Worm (Caenorhabditis elegans) whole organism, early embryonic: Measurements from ENCODE around the gene crb-1.

Experiments
- B0310.2 ChIP-seq: sonication (generic microtip); optimal IDR thresholded peaks from 2 replicates; lab custom pipeline; 2016; ENCODE audit warnings: mild to moderate bottlenecking, missing genetic modification characterization, missing compliant biosample characterization
- F13C5.2 ChIP-seq: sonication (generic microtip); optimal IDR thresholded peaks from 2 replicates; lab custom pipeline; 2017; ENCODE audit warnings: mild to moderate bottlenecking, missing genetic modification characterization, inconsistent platforms, missing compliant biosample characterization
- aly-1 ChIP-seq: sonication (generic microtip); optimal IDR thresholded peaks from 2 replicates; lab custom pipeline; 2016; ENCODE audit warnings: missing genetic modification characterization, missing compliant biosample characterization
- ama-1 ChIP-seq: fragments of 150-350 bp; optimal IDR thresholded peaks from 2 replicates; lab custom pipeline; 2014
- ceh-13 ChIP-seq: fragments of 200-800 bp; sonication (Bioruptor generic); optimal IDR thresholded peaks from 2 replicates; lab custom pipeline; 2018; ENCODE audit warnings: mild to moderate bottlenecking, missing genetic modification characterization, missing compliant biosample characterization
- ceh-36 ChIP-seq: sonication (generic microtip); optimal IDR thresholded peaks from 2 replicates; lab custom pipeline; 2016; ENCODE audit warnings: missing genetic modification characterization, inconsistent platforms, missing compliant biosample characterization
- ets-7 ChIP-seq: sonication (generic microtip); optimal IDR thresholded peaks from 2 replicates; lab custom pipeline; 2016; ENCODE audit warnings: missing genotype, missing genetic modification characterization, missing compliant biosample characterization
- flt-1 ChIP-seq: fragments of 200-800 bp; sonication (Bioruptor generic); IDR thresholded peaks from 2 replicates; pipeline ENCODE4 v1.3.6; 2022; ENCODE audit warnings: missing genetic modification characterization, missing compliant biosample characterization
- hmbx-1 ChIP-seq: sonication (generic microtip); optimal IDR thresholded peaks from 2 replicates; lab custom pipeline; 2016; ENCODE audit warnings: mild to moderate bottlenecking, missing genetic modification characterization, missing compliant biosample characterization
- hmg-4 ChIP-seq: fragments of 200-800 bp; sonication (Bioruptor generic); optimal IDR thresholded peaks from 2 replicates; lab custom pipeline; 2018; ENCODE audit warnings: mild to moderate bottlenecking, missing genetic modification characterization, missing compliant biosample characterization
- hnd-1 ChIP-seq: sonication (generic microtip); optimal IDR thresholded peaks from 2 replicates; lab custom pipeline; 2016; ENCODE audit warnings: missing genetic modification characterization, missing compliant biosample characterization
- pes-1 ChIP-seq: fragments of 200-800 bp; sonication (Bioruptor generic); IDR thresholded peaks from 2 replicates; pipeline ENCODE4 v1.3.6; 2022; ENCODE audit warnings: missing genetic modification reagents, missing genetic modification characterization, missing compliant biosample characterization
- scrt-1 ChIP-seq: fragments of 200-800 bp; sonication (Bioruptor generic); IDR thresholded peaks from 2 replicates; pipeline ENCODE4 v1.3.6; 2022; ENCODE audit warnings: missing genetic modification characterization, missing compliant biosample characterization
- sea-1 ChIP-seq: fragments of 200-800 bp; sonication (Bioruptor generic); conservative IDR thresholded peaks from 2 replicates; pipeline ENCODE4 v1.3.6; 2022; ENCODE audit warnings: missing genetic modification characterization, missing compliant biosample characterization
- tbx-11 ChIP-seq: fragments of 200-800 bp; sonication (Bioruptor generic); IDR thresholded peaks from 2 replicates; pipeline ENCODE4 v1.3.6; 2022; ENCODE audit warnings: missing genetic modification characterization, missing compliant biosample characterization
- tbx-37 ChIP-seq: fragments of 200-800 bp; sonication (Bioruptor generic); conservative IDR thresholded peaks from 2 replicates; pipeline ENCODE4 v1.3.6; 2022; ENCODE audit warnings: missing genetic modification reagents, missing genetic modification characterization, missing compliant biosample characterization
- tra-4 ChIP-seq: sonication (generic microtip); optimal IDR thresholded peaks from 2 replicates; lab custom pipeline; 2017; ENCODE audit warnings: missing genetic modification characterization, missing compliant biosample characterization

crb-1 gene

ce11 chrX:17438386-17438785, 24.6 kb upstream of the crb-1 start, which contains the start of gene C36E6.8:
C36E6.8 (plus strand) TSS chrX:17438686.
- TF ChIP-seq B0310.2 (tag; lab: Kevin White, UChicago) (no peak), hnd-1 (tag; lab: Kevin White, UChicago) (no peak), hmg-4 (GFP tag; lab: Kevin White, UChicago) (no peak), ets-7 (tag; lab: Kevin White, UChicago) (no peak), tbx-37 (no peak), hmbx-1 (tag; lab: Kevin White, UChicago) (no peak), sea-1 (no peak), flt-1 (GFP tag; lab: Robert Waterston, UW) (no peak), ceh-36 (no peak), pes-1 (no peak), scrt-1 (no peak), F13C5.2 (tag; lab: Kevin White, UChicago) (no peak)

ce11 chrX:17434234-17434633, 20.4 kb upstream of the crb-1 start, which contains the start of gene fubl-3:
fubl-3 (plus strand) TSS chrX:17434445.
- TF ChIP-seq tbx-37 (0 out of 2 replicates have a peak, but pooled peaks have one; percentile 7), hmg-4 (GFP tag; lab: Kevin White, UChicago) (no peak)

ce11 chrX:17428803-17429202, 15.0 kb upstream of the crb-1 start, which contains the start of gene pbo-6:
pbo-6 (plus strand) TSS chrX:17429042.
- TF ChIP-seq scrt-1: no peak
- TF ChIP-seq tbx-11 (GFP tag; lab: Robert Waterston, UW): no peak
- no peak for TF ChIP-seq F13C5.2 (tag; lab: Kevin White, UChicago)
- no peak for TF ChIP-seq ceh-36
- no peak for TF ChIP-seq aly-1 (tag; lab: Kevin White, UChicago)
- no peak for TF ChIP-seq hnd-1 (tag; lab: Kevin White, UChicago)
- no peak for TF ChIP-seq tbx-37

DNA sequence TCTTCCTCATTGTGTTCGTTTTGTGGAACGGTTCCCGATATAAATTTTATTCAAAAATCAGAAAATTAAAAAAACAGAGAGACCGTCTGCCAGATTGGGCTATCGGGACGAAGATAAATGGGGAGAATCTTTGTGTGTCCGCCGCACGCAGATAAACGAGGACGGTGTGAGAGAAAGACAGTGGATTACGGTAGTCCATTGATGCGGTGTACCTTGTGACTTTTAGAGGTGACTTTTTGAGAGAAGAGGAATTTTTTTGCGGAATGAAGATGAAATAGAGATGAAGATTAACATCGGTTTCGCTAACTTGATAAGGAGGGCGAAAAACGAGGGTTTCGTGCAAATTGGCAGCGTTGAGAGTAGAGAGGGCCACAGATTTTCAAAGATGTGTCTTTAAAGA, 14.0 kb upstream of the crb-1 start:
- TF ChIP-seq hmbx-1 (tag; lab: Kevin White, UChicago) (no peak), pes-1 (no peak), aly-1 (tag; lab: Kevin White, UChicago) (no peak), hnd-1 (tag; lab: Kevin White, UChicago) (no peak)

DNA sequence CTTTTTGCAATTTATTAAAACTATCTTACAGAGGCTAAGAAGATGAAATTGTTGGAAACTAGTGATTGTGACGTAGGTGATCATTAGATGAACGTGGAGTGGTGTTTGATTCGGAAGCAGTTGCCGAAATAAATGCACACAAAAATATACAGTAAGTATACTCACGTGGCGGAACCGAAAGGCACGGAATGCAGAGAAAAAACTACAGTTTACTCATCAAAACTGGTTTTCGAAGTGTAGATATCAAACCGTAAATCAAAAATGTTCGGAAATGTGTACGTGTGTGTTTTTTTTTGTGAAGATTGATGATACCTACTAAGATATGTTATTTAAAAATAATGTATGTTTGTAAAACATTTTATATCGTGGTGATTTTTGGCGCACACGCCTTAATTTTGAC, 12.9 kb upstream of the crb-1 start:
- TF ChIP-seq flt-1 (GFP tag; lab: Robert Waterston, UW): no peak
- TF ChIP-seq tra-4 (tag; lab: Kevin White, UChicago): no peak
- no peak for TF ChIP-seq scrt-1
- TF ChIP-seq B0310.2 (tag; lab: Kevin White, UChicago): no peak
- TF ChIP-seq F13C5.2 (tag; lab: Kevin White, UChicago): no peak
- TF ChIP-seq hmbx-1 (tag; lab: Kevin White, UChicago): no peak

DNA sequence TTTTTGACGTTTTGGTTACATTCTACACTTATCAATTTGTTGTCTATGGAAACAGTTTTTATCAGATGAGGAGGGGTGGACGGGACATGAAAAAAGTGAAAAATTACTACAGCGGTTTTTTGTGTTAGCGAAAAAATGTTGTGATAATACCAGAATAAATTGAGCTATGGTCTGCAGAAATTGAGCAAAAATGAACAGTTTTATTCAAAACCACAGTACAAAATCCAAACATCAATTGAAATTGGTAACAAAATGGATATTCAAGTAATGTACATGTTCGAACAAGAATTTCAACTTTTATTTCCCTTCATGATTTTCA, 10.7 kb upstream of the crb-1 start:
- TF ChIP-seq ama-1 (no peak), scrt-1 (no peak), ets-7 (tag; lab: Kevin White, UChicago) (no peak), pes-1 (no peak), flt-1 (GFP tag; lab: Robert Waterston, UW) (no peak), hmg-4 (GFP tag; lab: Kevin White, UChicago) (no peak), hmbx-1 (tag; lab: Kevin White, UChicago) (no peak), hnd-1 (tag; lab: Kevin White, UChicago) (no peak), ceh-36 (no peak)

- TF ChIP-seq ama-1 (no peak), ceh-13 (no peak), hmg-4 (GFP tag; lab: Kevin White, UChicago) (no peak), tbx-11 (GFP tag; lab: Robert Waterston, UW) (no peak), flt-1 (GFP tag; lab: Robert Waterston, UW) (no peak), tbx-37 (no peak), sea-1 (no peak), F13C5.2 (tag; lab: Kevin White, UChicago) (no peak), aly-1 (tag; lab: Kevin White, UChicago) (no peak), pes-1 (no peak), hmbx-1 (tag; lab: Kevin White, UChicago) (no peak), B0310.2 (tag; lab: Kevin White, UChicago) (no peak), tra-4 (tag; lab: Kevin White, UChicago) (no peak), ets-7 (tag; lab: Kevin White, UChicago) (no peak)
These were observed 10.2 kb upstream of the crb-1 start for ce11 chrX:17423894-17424594.

- no peak for TF ChIP-seq ceh-13
- no peak for TF ChIP-seq scrt-1
- no peak for TF ChIP-seq sea-1
- no peak for TF ChIP-seq aly-1 (tag; lab: Kevin White, UChicago)
- no peak for TF ChIP-seq ceh-36
- no peak for TF ChIP-seq hnd-1 (tag; lab: Kevin White, UChicago)
- no peak for TF ChIP-seq tbx-37
- no peak for TF ChIP-seq pes-1
- TF ChIP-seq hmbx-1 (tag; lab: Kevin White, UChicago): no peak
- no peak for TF ChIP-seq flt-1 (GFP tag; lab: Robert Waterston, UW)
These were observed 8.8 kb upstream of the crb-1 start for ce11 chrX:17422593-17422992.

- TF ChIP-seq tbx-37 (no peak), ets-7 (tag; lab: Kevin White, UChicago) (no peak), hnd-1 (tag; lab: Kevin White, UChicago) (no peak), ama-1 (no peak), ceh-36 (no peak)
These were observed 7.8 kb upstream of the crb-1 start, which contains the start of gene osm-11 for ce11 chrX:17421532-17422078. osm-11 (minus strand) TSS chrX:17421582.
